Fruit fly (Drosophila melanogaster): Measurements from ENCODE around the gene CG16713.

CG16713 gene

DNA sequence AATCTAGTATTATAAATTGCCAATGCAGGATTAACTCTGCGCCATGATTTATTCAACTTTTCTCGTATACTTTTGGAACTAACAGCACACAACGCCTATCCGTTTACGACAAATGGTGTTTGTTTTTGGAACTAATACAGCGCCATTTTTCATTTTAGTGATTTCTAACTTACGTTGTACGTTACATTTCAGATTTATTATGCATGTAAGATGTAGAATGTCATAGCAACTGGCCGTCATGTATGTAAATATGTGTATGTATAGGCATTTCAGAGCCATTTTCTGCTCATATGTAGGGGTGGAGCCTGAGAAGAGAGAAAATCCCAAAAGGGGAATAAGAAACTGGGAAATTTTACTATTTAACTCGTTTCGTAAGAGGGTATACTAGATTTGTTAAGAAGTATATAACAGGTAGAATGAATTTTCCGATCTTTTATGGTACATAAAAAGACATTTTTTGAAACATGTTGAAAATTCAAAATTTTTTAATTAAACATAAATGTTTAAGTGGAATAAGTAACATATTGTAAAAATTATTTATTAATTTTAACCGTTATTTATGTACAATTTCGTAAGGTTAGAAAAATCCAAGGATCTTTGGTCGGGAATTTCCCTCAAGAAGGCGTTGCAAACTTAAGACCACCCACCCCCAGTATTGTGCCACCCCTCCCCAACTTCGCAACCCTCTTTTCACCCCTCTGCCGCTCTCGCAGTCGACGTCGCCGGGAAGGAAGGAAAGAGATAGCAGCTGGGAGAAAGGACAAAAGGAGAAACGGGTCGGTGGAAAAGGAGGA lies 37.7 kb downstream of the CG16713 start:
- TF ChIP-seq achi (GFP tag; optimal IDR thresholded peaks at IDR 0.05): peak; percentile 13
- no peak for TF ChIP-seq CG6792 (GFP tag; optimal IDR thresholded peaks at IDR 0.05)
- TF ChIP-seq CG10631 (GFP tag; optimal IDR thresholded peaks at IDR 0.05): peak; percentile 32
- TF ChIP-seq fkh (GFP tag; optimal IDR thresholded peaks at IDR 0.05): peak; percentile 52
- TF ChIP-seq CG6163 (GFP tag; IDR thresholded peaks at IDR 0.05): 0 out of 3 replicates have a peak, but pooled peaks have one; percentile 17
- peak; percentile 22 for TF ChIP-seq Ets96B (tag; optimal IDR thresholded peaks at IDR 0.05)
- peak; percentile 50 for TF ChIP-seq cyc (GFP tag; optimal IDR thresholded peaks at IDR 0.05)
- peak; percentile 8 for TF ChIP-seq Lpt (GFP tag; optimal IDR thresholded peaks at IDR 0.05)
- no peak for TF ChIP-seq CG10669 (GFP tag; optimal IDR thresholded peaks at IDR 0.05)
- TF ChIP-seq Gug (GFP tag; IDR thresholded peaks at IDR 0.05): 0 out of 2 replicates have a peak, but pooled peaks have one; percentile 8
- peak; percentile 33 for TF ChIP-seq Hr4 (GFP tag; optimal IDR thresholded peaks at IDR 0.05)
- TF ChIP-seq Eip78C (GFP tag): peak; percentile 60
- TF ChIP-seq dsx (GFP tag; optimal IDR thresholded peaks at IDR 0.05; ENCODE audit: poor library complexity, severe bottlenecking): no peak
- peak; percentile 62 for TF ChIP-seq CG32006 (GFP tag; optimal IDR thresholded peaks at IDR 0.05)
- TF ChIP-seq Hr39 (GFP tag; optimal IDR thresholded peaks at IDR 0.05): peak; percentile 53
- TF ChIP-seq CG4318 (GFP tag; optimal IDR thresholded peaks at IDR 0.05): peak; percentile 0
- peak; percentile 59 for TF ChIP-seq CG31627 (GFP tag; optimal IDR thresholded peaks at IDR 0.05)
- peak; percentile 19 for TF ChIP-seq CG3919 (GFP tag; optimal IDR thresholded peaks at IDR 0.05)
- TF ChIP-seq CG15336 (GFP tag; IDR thresholded peaks at IDR 0.05): peak; percentile 60
- no peak for TF ChIP-seq Sox102F (GFP tag; optimal IDR thresholded peaks at IDR 0.05)
- TF ChIP-seq CG8119 (GFP tag; IDR thresholded peaks at IDR 0.05): peak; percentile 75
- TF ChIP-seq spab (GFP tag; optimal IDR thresholded peaks at IDR 0.05): peak; percentile 3
- TF ChIP-seq fd85E (GFP tag; optimal IDR thresholded peaks at IDR 0.05): no peak
- peak; percentile 19 for TF ChIP-seq esn (GFP tag; optimal IDR thresholded peaks at IDR 0.05)
- TF ChIP-seq CG3032 (tag; optimal IDR thresholded peaks at IDR 0.05): peak; percentile 28
- peak; percentile 68 for TF ChIP-seq eg (GFP tag; IDR thresholded peaks at IDR 0.05)
- peak; percentile 1 for TF ChIP-seq Ets21C (GFP tag; optimal IDR thresholded peaks at IDR 0.05)
- peak; percentile 18 for TF ChIP-seq OdsH (GFP tag; optimal IDR thresholded peaks at IDR 0.05)
- TF ChIP-seq Smox (GFP tag; optimal IDR thresholded peaks at IDR 0.05): no peak
- no peak for TF ChIP-seq CG34406 (GFP tag; optimal IDR thresholded peaks at IDR 0.05)
- TF ChIP-seq svp (GFP tag): no peak
- peak; percentile 34 for TF ChIP-seq lz (GFP tag; optimal IDR thresholded peaks at IDR 0.05)
- TF ChIP-seq acj6 (GFP tag; optimal IDR thresholded peaks at IDR 0.05): peak; percentile 16
- no peak for TF ChIP-seq Hr38 (GFP tag; optimal IDR thresholded peaks at IDR 0.05)
- peak; percentile 18 for TF ChIP-seq topi (GFP tag; optimal IDR thresholded peaks at IDR 0.05)

DNA sequence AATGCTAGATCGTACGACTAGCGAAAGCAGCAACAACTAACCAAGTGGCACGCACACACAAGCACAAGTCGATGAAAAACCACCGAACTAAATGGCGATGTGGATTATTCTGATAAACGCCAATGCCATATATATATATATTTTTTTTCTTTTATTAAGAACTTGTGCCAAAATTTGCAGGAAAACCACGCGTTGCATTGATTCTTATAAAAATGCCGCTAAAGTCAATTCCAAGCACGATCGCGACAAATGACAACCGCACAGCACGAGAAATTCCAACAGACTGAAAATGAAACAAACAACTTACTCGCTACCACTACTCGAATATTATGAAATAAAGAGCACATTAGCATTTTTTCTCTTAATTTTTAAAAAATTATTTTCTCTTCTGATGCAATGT lies 38.5 kb downstream of the CG16713 start, which contains the start of gene for:
for (minus strand) TSS at position 287 of the 400 bp plus-strand sequence.
- no peak for TF ChIP-seq CG16779 (tag; optimal IDR thresholded peaks at IDR 0.05)
- peak; percentile 24 for TF ChIP-seq vri (GFP tag; optimal IDR thresholded peaks at IDR 0.05)
- 0 out of 3 replicates have a peak, but pooled peaks have one; percentile 2 for TF ChIP-seq CG8119 (GFP tag; IDR thresholded peaks at IDR 0.05)
- TF ChIP-seq CG6276 (GFP tag; optimal IDR thresholded peaks at IDR 0.05): peak; percentile 26
- peak; percentile 14 for TF ChIP-seq Eip78C (GFP tag)
- TF ChIP-seq fkh (GFP tag; optimal IDR thresholded peaks at IDR 0.05): peak; percentile 21

DNA sequence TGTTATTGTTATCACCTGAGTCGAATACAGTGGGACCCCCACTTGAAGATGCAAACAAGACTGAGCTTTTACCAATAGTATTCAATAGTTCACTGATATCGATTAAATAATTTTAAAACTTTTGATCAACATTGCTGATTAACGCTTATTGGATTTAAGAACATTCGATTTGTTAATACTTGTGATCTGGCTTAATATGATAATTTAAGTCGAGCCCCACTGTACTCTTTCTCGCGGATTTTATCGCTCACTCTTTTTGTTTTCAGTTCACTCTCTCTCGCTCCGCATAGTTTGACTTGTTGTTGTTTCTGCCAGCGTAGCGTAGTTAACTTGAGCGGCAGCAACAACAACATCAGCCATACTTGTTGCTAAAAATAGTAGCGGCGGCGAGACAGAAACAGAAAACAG lies 39.5 kb downstream of the CG16713 start:
- TF ChIP-seq CG31627 (GFP tag; optimal IDR thresholded peaks at IDR 0.05) (peak; percentile 99), net (GFP tag; optimal IDR thresholded peaks at IDR 0.05) (peak; percentile 99), CG10631 (GFP tag; optimal IDR thresholded peaks at IDR 0.05) (peak; percentile 98), Sox14 (GFP tag; optimal IDR thresholded peaks at IDR 0.05) (peak; percentile 99), CG3919 (GFP tag; optimal IDR thresholded peaks at IDR 0.05) (peak; percentile 99), Sox102F (GFP tag; optimal IDR thresholded peaks at IDR 0.05) (peak; percentile 99), OdsH (GFP tag; optimal IDR thresholded peaks at IDR 0.05) (peak; percentile 99), CG11294 (GFP tag; IDR thresholded peaks at IDR 0.05) (peak; percentile 97), dac (GFP tag; optimal IDR thresholded peaks at IDR 0.05) (peak; percentile 96), svp (GFP tag) (peak; percentile 100), CG8119 (GFP tag; IDR thresholded peaks at IDR 0.05) (peak; percentile 99), CG8632 (GFP tag; optimal IDR thresholded peaks at IDR 0.05) (peak; percentile 99), topi (GFP tag; optimal IDR thresholded peaks at IDR 0.05) (peak; percentile 99), Gug (GFP tag; IDR thresholded peaks at IDR 0.05) (peak; percentile 98), Lpt (GFP tag; optimal IDR thresholded peaks at IDR 0.05) (peak; percentile 98), Hr38 (GFP tag; optimal IDR thresholded peaks at IDR 0.05) (peak; percentile 79), CG10669 (GFP tag; optimal IDR thresholded peaks at IDR 0.05) (peak; percentile 99), eg (GFP tag; IDR thresholded peaks at IDR 0.05) (peak; percentile 99), fd59A (GFP tag; optimal IDR thresholded peaks at IDR 0.05) (peak; percentile 97), esn (GFP tag; optimal IDR thresholded peaks at IDR 0.05) (peak; percentile 99), fd85E (GFP tag; optimal IDR thresholded peaks at IDR 0.05) (peak; percentile 97), cyc (GFP tag; optimal IDR thresholded peaks at IDR 0.05) (peak; percentile 99), CG6792 (GFP tag; optimal IDR thresholded peaks at IDR 0.05) (peak; percentile 99), CG15336 (GFP tag; IDR thresholded peaks at IDR 0.05) (peak; percentile 100), Eip93F (GFP tag; optimal IDR thresholded peaks at IDR 0.05) (peak; percentile 98)
